Worm (Caenorhabditis elegans): Measurements from ENCODE around the gene Y10G11A.1.

- TF ChIP-seq unc-39 (tag; optimal IDR thresholded peaks at IDR 0.05), result no peak
- no peak for TF ChIP-seq lin-13 (tag; optimal IDR thresholded peaks at IDR 0.05)
- TF ChIP-seq ztf-11 (tag; optimal IDR thresholded peaks at IDR 0.05), result no peak
- TF ChIP-seq elt-3 (tag; optimal IDR thresholded peaks at IDR 0.05), result no peak
These were observed 51.6 kb downstream of the Y10G11A.1 start for ce11 chrIV:16476081-16476480.
